Fruit fly (Drosophila melanogaster) whole organism, wandering third instar larva: ENCODE measurements around the gene Oga.

Experiments
- Abd-B ChIP-seq: fragments of >200 bp; optimal IDR thresholded peaks from 2 replicates; lab custom pipeline; 2017; ENCODE audit warnings: missing biosample characterization, missing genetic modification characterization
- CG32264 ChIP-seq: fragments of 200-800 bp; sonication (Bioruptor generic); optimal IDR thresholded peaks from 2 replicates; lab custom pipeline; 2016; ENCODE audit warnings: missing biosample characterization, missing genetic modification characterization
- CG9705 ChIP-seq: fragments of 200-800 bp; sonication (Bioruptor generic); optimal IDR thresholded peaks from 2 replicates; lab custom pipeline; 2018; ENCODE audit warnings: missing biosample characterization, mild to moderate bottlenecking, missing genetic modification characterization
- CrebA ChIP-seq: fragments of 200-800 bp; sonication (Bioruptor generic); optimal IDR thresholded peaks from 2 replicates; lab custom pipeline; 2016; ENCODE audit warnings: missing biosample characterization, mild to moderate bottlenecking, missing genetic modification characterization, borderline replicate concordance
- Dfd ChIP-seq: fragments of >200 bp; optimal IDR thresholded peaks from 2 replicates; lab custom pipeline; 2017; ENCODE audit warnings: missing biosample characterization, missing genetic modification characterization
- Dif ChIP-seq: fragments of 200-275, 200-300 bp; sonication (Bioruptor generic); optimal IDR thresholded peaks from 2 replicates; lab custom pipeline; 2018; ENCODE audit warnings: missing biosample characterization, missing genetic modification characterization; ENCODE audit not compliant: partially characterized antibody
- GATAd ChIP-seq: sonication (Bioruptor generic); optimal IDR thresholded peaks from 2 replicates; lab custom pipeline; 2016; ENCODE audit warnings: missing biosample characterization, missing genetic modification characterization
- HLH106 ChIP-seq: fragments of 200-800 bp; optimal IDR thresholded peaks from 3 replicates; lab custom pipeline; 2019; ENCODE audit warnings: missing biosample characterization, mild to moderate bottlenecking, missing genetic modification characterization, moderate library complexity
- Hnf4 ChIP-seq: fragments of 200-800 bp; sonication (Bioruptor generic); optimal IDR thresholded peaks from 2 replicates; lab custom pipeline; 2016; ENCODE audit warnings: missing biosample characterization, mild to moderate bottlenecking, missing genetic modification characterization
- Hr78 ChIP-seq: fragments of >200 bp; optimal IDR thresholded peaks from 2 replicates; lab custom pipeline; 2017; ENCODE audit warnings: missing biosample characterization, missing genetic modification characterization
- Hr83 ChIP-seq: fragments of 200-300 bp; sonication (Bioruptor generic); optimal IDR thresholded peaks from 2 replicates; lab custom pipeline; 2016; ENCODE audit warnings: missing biosample characterization, mild to moderate bottlenecking, missing genetic modification characterization, moderate library complexity; ENCODE audit not compliant: poor library complexity, severe bottlenecking
- Mio ChIP-seq: sonication (Bioruptor generic); optimal IDR thresholded peaks from 2 replicates; lab custom pipeline; 2016; ENCODE audit warnings: missing biosample characterization, missing genetic modification characterization
- Myc ChIP-seq: fragments of >200 bp; optimal IDR thresholded peaks from 2 replicates; lab custom pipeline; 2017
- N ChIP-seq: fragments of >200 bp; optimal IDR thresholded peaks from 2 replicates; lab custom pipeline; 2018; ENCODE audit warnings: missing biosample characterization, missing external identifiers, missing genetic modification characterization
- OdsH ChIP-seq: fragments of 200-800 bp; sonication (Bioruptor generic); optimal IDR thresholded peaks from 2 replicates; lab custom pipeline; 2016; ENCODE audit warnings: missing biosample characterization, mild to moderate bottlenecking, missing genetic modification characterization
- Rel ChIP-seq, 2 experiments: fragments of 200-800 bp; sonication (Bioruptor generic) in 1 of 2; optimal IDR thresholded peaks; 2 replicates in 1 of 2; 3 replicates in 1 of 2; lab custom pipeline; 2016 to 2019; ENCODE audit warnings: mild to moderate bottlenecking in 2 of 2, missing biosample characterization in 2 of 2, missing genetic modification characterization in 2 of 2, moderate library complexity in 1 of 2
- Sp1 ChIP-seq: fragments of 200-800 bp; sonication (Bioruptor generic); optimal IDR thresholded peaks from 3 replicates; lab custom pipeline; 2019; ENCODE audit warnings: missing biosample characterization, mild to moderate bottlenecking, missing genetic modification characterization, moderate library complexity
- Vsx2 ChIP-seq: fragments of 200-300, 225-300 bp; sonication (Bioruptor generic); optimal IDR thresholded peaks from 2 replicates; lab custom pipeline; 2018; ENCODE audit warnings: missing biosample characterization, missing genetic modification characterization; ENCODE audit not compliant: partially characterized antibody
- br ChIP-seq: fragments of 200-800 bp; sonication (Bioruptor generic); optimal IDR thresholded peaks from 2 replicates; lab custom pipeline; 2016; ENCODE audit warnings: missing biosample characterization, missing genetic modification characterization
- dl ChIP-seq, 2 experiments: fragments of 175-275, 200-275 bp in 1 of 2; fragments of 200-275 bp in 1 of 2; sonication (Bioruptor generic); optimal IDR thresholded peaks; lab custom pipeline; 2018; ENCODE audit warnings: mild to moderate bottlenecking in 2 of 2, missing biosample characterization in 2 of 2, missing genetic modification characterization in 2 of 2, moderate library complexity in 2 of 2; ENCODE audit not compliant: partially characterized antibody in 2 of 2, insufficient read depth in 1 of 2
- dmrt93B ChIP-seq: fragments of 200-800 bp; sonication (Bioruptor generic); optimal IDR thresholded peaks from 2 replicates; lab custom pipeline; 2018; ENCODE audit warnings: missing biosample characterization, mild to moderate bottlenecking, missing genetic modification characterization
- dsf ChIP-seq: sonication (Bioruptor generic); optimal IDR thresholded peaks from 2 replicates; lab custom pipeline; 2016; ENCODE audit warnings: missing biosample characterization, missing genetic modification characterization, borderline replicate concordance
- ey ChIP-seq: fragments of 200-800 bp; sonication (Bioruptor generic); optimal IDR thresholded peaks from 2 replicates; lab custom pipeline; 2016; ENCODE audit warnings: missing biosample characterization, missing genetic modification characterization
- foxo ChIP-seq, 2 experiments: fragments of 200-800 bp; sonication (Bioruptor generic); optimal IDR thresholded peaks; 2 replicates in 1 of 2; 3 replicates in 1 of 2; lab custom pipeline; 2016 to 2017; ENCODE audit warnings: missing biosample characterization in 2 of 2, missing genetic modification characterization in 2 of 2
- fru ChIP-seq: fragments of 200-800 bp; sonication (Bioruptor generic); optimal IDR thresholded peaks from 3 replicates; lab custom pipeline; 2016; ENCODE audit warnings: missing biosample characterization, mild to moderate bottlenecking, missing genetic modification characterization
- h ChIP-seq: fragments of 200-800 bp; sonication (Bioruptor generic); optimal IDR thresholded peaks from 3 replicates; lab custom pipeline; 2016; ENCODE audit warnings: missing biosample characterization, mild to moderate bottlenecking, missing genetic modification characterization
- jim ChIP-seq: fragments of 175-275, 200-325 bp; sonication (Bioruptor generic); optimal IDR thresholded peaks from 2 replicates; lab custom pipeline; 2016; ENCODE audit warnings: missing biosample characterization, mild to moderate bottlenecking, missing genetic modification characterization
- lola ChIP-seq: fragments of >200 bp; optimal IDR thresholded peaks from 2 replicates; lab custom pipeline; 2017; ENCODE audit warnings: missing biosample characterization, missing genetic modification characterization
- pan ChIP-seq: fragments of >200 bp; optimal IDR thresholded peaks from 2 replicates; lab custom pipeline; 2017
- psq ChIP-seq: fragments of 200-800 bp; sonication (Bioruptor generic); optimal IDR thresholded peaks from 3 replicates; lab custom pipeline; 2017; ENCODE audit warnings: missing biosample characterization, mild to moderate bottlenecking, missing genetic modification characterization, moderate library complexity
- rgr ChIP-seq: fragments of 200-800 bp; sonication (Bioruptor generic); optimal IDR thresholded peaks from 3 replicates; lab custom pipeline; 2016; ENCODE audit warnings: missing biosample characterization, mild to moderate bottlenecking, missing genetic modification characterization
- sage ChIP-seq: fragments of 200-800 bp; sonication (Bioruptor generic); optimal IDR thresholded peaks from 2 replicates; lab custom pipeline; 2016; ENCODE audit warnings: missing biosample characterization, mild to moderate bottlenecking, missing genetic modification characterization
- sv ChIP-seq: fragments of 200-800 bp; sonication (Bioruptor generic); optimal IDR thresholded peaks from 3 replicates; lab custom pipeline; 2016; ENCODE audit warnings: missing biosample characterization, missing genetic modification characterization
- tai ChIP-seq: sonication (Bioruptor generic); optimal IDR thresholded peaks from 2 replicates; lab custom pipeline; 2016; ENCODE audit warnings: missing biosample characterization, missing genetic modification characterization
- usp ChIP-seq: fragments of >200 bp; optimal IDR thresholded peaks from 2 replicates; lab custom pipeline; 2017; ENCODE audit warnings: missing biosample characterization, missing genetic modification characterization
- woc ChIP-seq: sonication (Bioruptor generic); optimal IDR thresholded peaks from 2 replicates; lab custom pipeline; 2016; ENCODE audit warnings: missing biosample characterization, mild to moderate bottlenecking, missing genetic modification characterization

The Oga gene

DNA sequence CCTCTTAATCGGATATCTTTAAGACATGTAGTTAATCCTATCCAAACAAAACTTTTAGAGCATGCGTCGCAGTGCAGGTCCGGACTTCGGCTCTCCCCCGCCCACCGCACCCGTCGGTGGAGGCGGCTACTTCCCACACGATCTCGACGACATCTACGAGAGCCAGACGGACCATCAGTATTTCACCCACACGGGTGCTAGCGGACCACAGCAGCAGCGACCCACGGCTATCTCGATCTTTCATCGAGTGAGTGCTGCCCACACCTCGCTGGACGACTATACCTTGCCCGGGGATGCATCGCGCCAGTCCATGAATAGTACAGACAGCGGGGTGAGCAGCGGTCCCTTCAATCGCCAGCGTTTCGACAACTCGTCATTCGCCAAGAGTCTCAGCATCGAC is 17.2 kb upstream of the Oga start:
- no peak for TF ChIP-seq h
- no peak for TF ChIP-seq Hnf4 (GFP tag; lab: Kevin White, UChicago)
- TF ChIP-seq Rel (GFP tag; optimal IDR thresholded peaks at IDR 0.05; lab: Kevin White, UChicago) = no peak
- TF ChIP-seq Rel (tag; optimal IDR thresholded peaks at IDR 0.05; lab: Kevin White, UChicago) = no peak
- TF ChIP-seq Sp1 (GFP tag; lab: Kevin White, UChicago) = no peak
- TF ChIP-seq psq (GFP tag; lab: Kevin White, UChicago) = no peak
- no peak for TF ChIP-seq N (GFP tag; lab: Kevin White, UChicago)

DNA sequence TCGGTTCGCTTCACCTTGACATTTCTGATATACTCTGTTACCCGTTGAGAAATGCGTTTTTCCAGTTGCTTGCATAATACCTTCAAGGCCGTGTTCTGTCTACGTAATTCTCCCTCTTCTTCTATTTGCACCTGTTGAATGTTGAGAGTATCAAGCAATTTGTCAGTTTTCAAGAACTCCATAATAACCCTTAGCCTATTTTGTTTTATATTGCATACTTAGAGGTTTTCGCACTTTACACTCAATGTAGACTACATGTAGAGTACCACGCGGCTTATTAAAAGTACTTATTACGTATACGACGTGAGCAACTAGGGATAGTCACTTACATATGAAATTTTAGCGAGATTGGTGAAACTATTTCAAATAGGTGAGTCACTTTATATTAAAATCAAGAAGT is 15.7 kb upstream of the Oga start:
- TF ChIP-seq psq (GFP tag; lab: Kevin White, UChicago) (peak; percentile 0), Sp1 (GFP tag; lab: Kevin White, UChicago) (no peak)

DNA sequence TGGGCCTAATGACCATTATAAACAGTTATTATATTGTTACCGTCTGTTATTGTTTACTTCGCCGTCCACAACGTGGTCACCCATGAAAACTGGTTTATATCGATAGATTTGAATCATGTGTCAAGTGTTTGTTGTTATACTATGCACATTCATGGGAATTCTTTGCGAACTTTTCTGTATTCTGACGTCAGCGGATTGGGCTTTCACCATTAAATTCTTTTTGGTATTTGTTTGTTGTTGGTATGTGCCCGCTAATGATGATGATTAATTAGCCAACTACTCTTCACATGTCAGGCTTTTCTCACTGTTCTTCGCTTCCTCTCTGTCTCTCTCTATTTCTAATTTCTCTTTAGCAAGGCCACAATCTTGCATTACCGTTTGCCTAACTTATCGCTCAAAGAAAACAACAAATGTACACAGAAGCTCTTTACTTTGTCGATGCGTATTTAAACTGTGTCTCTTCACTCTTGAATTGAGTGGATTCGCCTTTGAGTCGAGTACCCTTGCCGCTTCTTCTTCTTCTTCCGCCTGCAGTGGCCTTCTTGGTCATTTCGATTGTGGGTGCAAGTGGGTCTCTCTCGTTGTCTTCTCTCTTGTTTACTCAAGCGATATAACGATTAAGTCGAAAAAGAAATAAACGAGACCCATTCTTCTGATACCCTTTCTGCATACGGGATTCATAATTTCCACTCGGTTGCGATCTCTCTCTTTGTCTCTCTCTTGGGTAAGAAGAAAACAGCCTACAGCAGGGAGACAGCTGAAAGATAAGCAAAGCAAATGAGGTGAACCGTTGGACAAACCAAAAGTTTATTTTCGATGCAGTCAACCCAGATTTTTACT is 15.0 kb upstream of the Oga start:
- TF ChIP-seq Dif (peak; percentile 64), Abd-B (GFP tag; lab: Kevin White, UChicago) (no peak), Hr83 (no peak), Rel (GFP tag; optimal IDR thresholded peaks at IDR 0.05; lab: Kevin White, UChicago) (no peak), Rel (tag; optimal IDR thresholded peaks at IDR 0.05; lab: Kevin White, UChicago) (peak; percentile 16), tai (peak; percentile 16), Hr78 (GFP tag; lab: Kevin White, UChicago) (no peak), dmrt93B (GFP tag; lab: Kevin White, UChicago) (no peak), rgr (GFP tag; lab: Kevin White, UChicago) (no peak), dl (GFP tag; optimal IDR thresholded peaks at IDR 0.05; lab: Kevin White, UChicago; ENCODE audit: insufficient read depth in 1 of 2, partially characterized antibody in 2 of 2) (peak; percentile 6 to 30), foxo (GFP tag; optimal IDR thresholded peaks at IDR 0.05; lab: Kevin White, UChicago) (no peak), sv (GFP tag; lab: Kevin White, UChicago) (no peak), woc (GFP tag; lab: Kevin White, UChicago) (no peak), CG32264 (GFP tag; lab: Kevin White, UChicago) (no peak), pan (lab: Kevin White, UChicago) (no peak), Vsx2 (GFP tag; lab: Kevin White, UChicago) (peak; percentile 4), usp (GFP tag; lab: Kevin White, UChicago) (no peak), Mio (GFP tag; lab: Kevin White, UChicago) (no peak)
- TF ChIP-seq, all 38 proteins: peak for 5

DNA sequence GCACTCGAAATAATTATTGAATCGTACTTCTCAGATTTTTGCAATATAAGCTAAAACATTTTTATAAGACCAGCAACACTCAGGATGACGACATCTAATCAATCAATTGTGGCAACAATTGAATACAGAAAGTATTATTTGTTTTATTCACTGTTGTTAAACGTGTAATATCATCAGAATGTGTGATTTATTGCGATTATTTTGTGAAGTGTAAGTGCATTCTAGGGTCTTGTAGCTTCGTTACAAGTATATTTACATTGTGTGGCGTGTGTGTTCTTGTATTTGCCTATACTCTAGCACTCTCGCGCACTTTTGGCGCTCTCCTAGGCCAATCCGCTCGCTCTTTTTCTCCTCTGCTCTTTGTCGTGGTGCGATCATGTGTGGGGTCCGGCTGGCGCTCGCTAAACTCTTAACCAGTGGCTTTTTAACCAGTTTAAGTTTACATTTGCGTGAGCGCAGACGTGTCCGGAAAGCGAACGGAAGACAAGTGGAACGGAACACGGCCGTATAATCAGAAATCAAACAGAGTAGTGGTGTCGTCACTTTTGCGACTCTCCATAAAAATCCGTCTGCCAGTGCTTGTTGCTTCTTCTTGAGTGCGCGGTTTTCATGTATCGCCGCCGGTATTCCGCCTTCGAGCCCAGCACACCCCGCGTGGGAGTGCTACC is 14.2 kb upstream of the Oga start:
- TF ChIP-seq rgr (GFP tag; lab: Kevin White, UChicago) = peak; percentile 80
- peak; percentile 85 for TF ChIP-seq h
- TF ChIP-seq dsf (GFP tag; lab: Kevin White, UChicago) = no peak
- no peak for TF ChIP-seq CrebA (GFP tag; lab: Kevin White, UChicago)
- peak; percentile 50 for TF ChIP-seq Hnf4 (GFP tag; lab: Kevin White, UChicago)
- TF ChIP-seq sv (GFP tag; lab: Kevin White, UChicago) = peak; percentile 76
- TF ChIP-seq HLH106 (tag; lab: Kevin White, UChicago) = peak; percentile 66
- peak in 1 of 2 experiments; percentile 81 for TF ChIP-seq foxo (GFP tag; optimal IDR thresholded peaks at IDR 0.05; lab: Kevin White, UChicago)
- TF ChIP-seq Vsx2 (GFP tag; lab: Kevin White, UChicago) = peak; percentile 23
- no peak for TF ChIP-seq CG9705
- TF ChIP-seq GATAd (GFP tag; lab: Kevin White, UChicago) = no peak
- peak; percentile 68 for TF ChIP-seq Sp1 (GFP tag; lab: Kevin White, UChicago)
- peak; percentile 64 to 81 for TF ChIP-seq dl (GFP tag; optimal IDR thresholded peaks at IDR 0.05; lab: Kevin White, UChicago; ENCODE audit: insufficient read depth in 1 of 2, partially characterized antibody in 2 of 2)
- TF ChIP-seq psq (GFP tag; lab: Kevin White, UChicago) = peak; percentile 58
- no peak for TF ChIP-seq usp (GFP tag; lab: Kevin White, UChicago)
- TF ChIP-seq CG32264 (GFP tag; lab: Kevin White, UChicago) = peak; percentile 65
- TF ChIP-seq Dfd = no peak
- TF ChIP-seq fru = peak; percentile 90
- no peak for TF ChIP-seq Hr83
- TF ChIP-seq woc (GFP tag; lab: Kevin White, UChicago) = peak; percentile 49
- peak; percentile 85 for TF ChIP-seq Dif
- no peak for TF ChIP-seq tai
- no peak for TF ChIP-seq jim (GFP tag; lab: Kevin White, UChicago)
- no peak for TF ChIP-seq Rel (GFP tag; optimal IDR thresholded peaks at IDR 0.05; lab: Kevin White, UChicago)
- no peak for TF ChIP-seq Rel (tag; optimal IDR thresholded peaks at IDR 0.05; lab: Kevin White, UChicago)
- TF ChIP-seq sage = no peak
- no peak for TF ChIP-seq pan (lab: Kevin White, UChicago)
- no peak for TF ChIP-seq Hr78 (GFP tag; lab: Kevin White, UChicago)
- TF ChIP-seq br (GFP tag; lab: Kevin White, UChicago) = peak; percentile 77
- no peak for TF ChIP-seq Myc (lab: Kevin White, UChicago)
- peak; percentile 77 for TF ChIP-seq OdsH (GFP tag; lab: Kevin White, UChicago)
- peak; percentile 85 for TF ChIP-seq ey (GFP tag; lab: Kevin White, UChicago)
- TF ChIP-seq dmrt93B (GFP tag; lab: Kevin White, UChicago) = peak; percentile 42
- TF ChIP-seq lola (GFP tag; lab: Kevin White, UChicago) = no peak
- TF ChIP-seq N (GFP tag; lab: Kevin White, UChicago) = no peak
- no peak for TF ChIP-seq Abd-B (GFP tag; lab: Kevin White, UChicago)
- no peak for TF ChIP-seq Mio (GFP tag; lab: Kevin White, UChicago)
